Worm (Caenorhabditis elegans): ENCODE results near the gene Y102A11A.3.

The Y102A11A.3 gene

ce11 chrX:1977708-1978107 lies 41.2 kb upstream of the Y102A11A.3 start, which contains the start of gene F52D2.12:
F52D2.12 (plus strand) TSS chrX:1978014.
- TF ChIP-seq sdc-2 (tag; optimal IDR thresholded peaks at IDR 0.05) (peak; percentile 48), hlh-6 (tag; optimal IDR thresholded peaks at IDR 0.05) (no peak)

- TF ChIP-seq gmeb-2 (tag; optimal IDR thresholded peaks at IDR 0.05): no peak
- peak; percentile 58 for TF ChIP-seq elt-2 (tag; optimal IDR thresholded peaks at IDR 0.05)
- no peak for TF ChIP-seq lin-11 (tag; optimal IDR thresholded peaks at IDR 0.05)
- no peak for TF ChIP-seq ama-1 (optimal IDR thresholded peaks at IDR 0.05)
- no peak for TF ChIP-seq unc-42 (tag; optimal IDR thresholded peaks at IDR 0.05)
- no peak for TF ChIP-seq mec-3 (tag; optimal IDR thresholded peaks at IDR 0.05; ENCODE audit: borderline replicate concordance)
These were observed 37.3 kb upstream of the Y102A11A.3 start for ce11 chrX:1981654-1982053.

DNA sequence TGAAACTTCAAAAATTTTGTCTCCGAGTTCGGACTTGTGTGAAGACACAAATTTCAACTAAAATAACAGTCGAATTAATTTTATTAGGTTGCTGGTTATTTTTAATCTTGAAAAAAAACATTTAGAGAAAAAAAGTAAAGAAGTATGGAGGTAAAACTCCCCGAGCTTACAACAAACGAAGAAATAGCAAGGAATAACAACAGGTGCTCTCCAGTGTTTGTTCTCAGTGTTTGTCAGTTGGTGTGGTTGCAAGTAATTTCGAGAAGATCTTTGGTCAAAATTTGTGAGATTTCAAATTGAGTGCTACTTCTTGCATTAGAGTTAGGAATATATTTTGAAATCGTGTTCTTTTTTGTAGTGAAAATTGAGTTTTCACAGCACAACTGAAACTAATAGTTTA lies 34.1 kb upstream of the Y102A11A.3 start:
- TF ChIP-seq hlh-8 (tag; optimal IDR thresholded peaks at IDR 0.05) (no peak), K09A11.1 (tag; optimal IDR thresholded peaks at IDR 0.05; ENCODE audit: insufficient read depth) (no peak), hlh-13 (GFP tag; optimal IDR thresholded peaks at IDR 0.05) (no peak), ttx-3 (tag; optimal IDR thresholded peaks at IDR 0.05) (no peak), pros-1 (tag; optimal IDR thresholded peaks at IDR 0.05) (no peak)

- TF ChIP-seq unc-55 (GFP tag; optimal IDR thresholded peaks at IDR 0.05): no peak
- TF ChIP-seq sdc-2 (tag; optimal IDR thresholded peaks at IDR 0.05): peak; percentile 9
These were observed 29.4 kb upstream of the Y102A11A.3 start, which contains the start of gene meg-3 for ce11 chrX:1989576-1989975. meg-3 (minus strand) TSS chrX:1989607.

ce11 chrX:1990434-1990833 lies 28.5 kb upstream of the Y102A11A.3 start, which contains the start of gene Y40A1A.2:
Y40A1A.2 (plus strand) TSS chrX:1990734.
- no peak for TF ChIP-seq pha-2 (tag; optimal IDR thresholded peaks at IDR 0.05)
- TF ChIP-seq pax-1 (tag; optimal IDR thresholded peaks at IDR 0.05): no peak
- TF ChIP-seq odd-2 (tag; optimal IDR thresholded peaks at IDR 0.05): no peak
- no peak for TF ChIP-seq ama-1 (optimal IDR thresholded peaks at IDR 0.05)

DNA sequence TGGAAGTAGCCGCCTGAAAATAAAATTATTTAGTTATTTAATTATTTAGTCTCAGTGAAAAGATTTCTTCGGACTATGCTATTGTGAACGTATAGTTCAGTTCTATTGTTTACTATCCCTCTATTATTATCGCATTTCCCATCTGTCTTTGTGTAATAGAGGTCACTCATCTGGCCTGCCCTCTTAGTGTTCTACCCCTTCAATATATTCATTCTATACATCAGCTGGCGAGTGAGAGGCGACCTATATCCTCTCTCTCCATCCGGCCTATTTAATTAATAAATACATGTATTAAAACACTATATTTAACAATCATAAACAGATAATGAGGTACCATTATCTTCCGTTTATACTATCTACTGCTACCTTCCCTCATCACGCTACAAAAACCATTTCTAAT lies 22.9 kb upstream of the Y102A11A.3 start:
- TF ChIP-seq unc-42 (tag; optimal IDR thresholded peaks at IDR 0.05): peak; percentile 14
- TF ChIP-seq hlh-8 (tag; optimal IDR thresholded peaks at IDR 0.05): peak; percentile 27
- TF ChIP-seq sox-2 (GFP tag; IDR thresholded peaks at IDR 0.05): peak; percentile 90
- TF ChIP-seq ceh-31 (tag; optimal IDR thresholded peaks at IDR 0.05): peak; percentile 1

DNA sequence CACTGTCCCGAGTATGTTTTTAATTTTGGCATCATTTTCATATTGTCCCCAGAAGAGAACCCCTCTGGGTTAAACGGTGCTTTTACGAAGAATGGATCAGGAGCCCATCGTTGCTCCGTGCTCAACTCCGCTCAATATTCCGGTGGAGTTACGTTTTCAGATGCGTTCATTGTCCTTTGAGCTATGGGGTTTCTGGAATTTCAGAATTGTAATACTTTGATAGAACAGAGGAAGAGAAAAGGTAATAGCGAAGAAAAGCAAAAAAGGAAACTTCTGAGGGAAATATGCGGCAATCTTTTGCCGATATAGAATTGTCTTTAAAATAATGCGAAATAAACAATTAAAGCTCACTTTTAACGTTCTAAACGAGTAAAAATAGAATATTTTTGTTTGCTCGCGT lies 21.0 kb upstream of the Y102A11A.3 start, which contains the start of gene Y40A1A.3:
Y40A1A.3 (minus strand) TSS at position 101 of the 400 bp plus-strand sequence.
- TF ChIP-seq hlh-15 (tag; optimal IDR thresholded peaks at IDR 0.05) (no peak), odd-2 (tag; optimal IDR thresholded peaks at IDR 0.05) (no peak), hlh-6 (tag; optimal IDR thresholded peaks at IDR 0.05) (no peak), dve-1 (tag; optimal IDR thresholded peaks at IDR 0.05) (no peak), pqm-1 (tag; optimal IDR thresholded peaks at IDR 0.05) (no peak), rnt-1 (tag; optimal IDR thresholded peaks at IDR 0.05) (no peak), pag-3 (tag; optimal IDR thresholded peaks at IDR 0.05; ENCODE audit: borderline replicate concordance) (no peak), unc-42 (tag; optimal IDR thresholded peaks at IDR 0.05) (no peak)

- TF ChIP-seq gmeb-2 (tag; optimal IDR thresholded peaks at IDR 0.05) (no peak), hlh-30 (tag; optimal IDR thresholded peaks at IDR 0.05; ENCODE audit: insufficient read depth) (no peak), hlh-13 (GFP tag; optimal IDR thresholded peaks at IDR 0.05) (no peak)
These were observed 20.1 kb upstream of the Y102A11A.3 start for ce11 chrX:1998825-1999224.

- no peak for TF ChIP-seq hlh-8 (tag; optimal IDR thresholded peaks at IDR 0.05)
- TF ChIP-seq ztf-16 (tag; optimal IDR thresholded peaks at IDR 0.05): no peak
- no peak for TF ChIP-seq dve-1 (tag; optimal IDR thresholded peaks at IDR 0.05)
- TF ChIP-seq ceh-18 (tag; optimal IDR thresholded peaks at IDR 0.05): no peak
- TF ChIP-seq sox-4 (tag; optimal IDR thresholded peaks at IDR 0.05): no peak
These were observed 18.4 kb upstream of the Y102A11A.3 start for ce11 chrX:2000517-2000916.

All from whole organism, late embryonic.